Fruit fly (Drosophila melanogaster) whole organism, wandering third instar larva: ENCODE data around the gene Snoo.

ENCODE experiments used
- Abd-B ChIP-seq: fragments of >200 bp; optimal IDR thresholded peaks from 2 replicates; lab custom pipeline; 2017; ENCODE audit warnings: missing biosample characterization, missing genetic modification characterization
- CrebA ChIP-seq: fragments of 200-800 bp; sonication (Bioruptor generic); optimal IDR thresholded peaks from 2 replicates; lab custom pipeline; 2016; ENCODE audit warnings: missing biosample characterization, mild to moderate bottlenecking, missing genetic modification characterization, borderline replicate concordance
- Dfd ChIP-seq: fragments of >200 bp; optimal IDR thresholded peaks from 2 replicates; lab custom pipeline; 2017; ENCODE audit warnings: missing biosample characterization, missing genetic modification characterization
- Dif ChIP-seq: fragments of 200-275, 200-300 bp; sonication (Bioruptor generic); optimal IDR thresholded peaks from 2 replicates; lab custom pipeline; 2018; ENCODE audit warnings: missing biosample characterization, missing genetic modification characterization; ENCODE audit not compliant: partially characterized antibody
- GATAd ChIP-seq: sonication (Bioruptor generic); optimal IDR thresholded peaks from 2 replicates; lab custom pipeline; 2016; ENCODE audit warnings: missing biosample characterization, missing genetic modification characterization
- HLH106 ChIP-seq: fragments of 200-800 bp; optimal IDR thresholded peaks from 3 replicates; lab custom pipeline; 2019; ENCODE audit warnings: missing biosample characterization, mild to moderate bottlenecking, missing genetic modification characterization, moderate library complexity
- Hnf4 ChIP-seq: fragments of 200-800 bp; sonication (Bioruptor generic); optimal IDR thresholded peaks from 2 replicates; lab custom pipeline; 2016; ENCODE audit warnings: missing biosample characterization, mild to moderate bottlenecking, missing genetic modification characterization
- Hr83 ChIP-seq: fragments of 200-300 bp; sonication (Bioruptor generic); optimal IDR thresholded peaks from 2 replicates; lab custom pipeline; 2016; ENCODE audit warnings: missing biosample characterization, mild to moderate bottlenecking, missing genetic modification characterization, moderate library complexity; ENCODE audit not compliant: poor library complexity, severe bottlenecking
- Jra ChIP-seq: sonication (Bioruptor generic); optimal IDR thresholded peaks from 2 replicates; lab custom pipeline; 2016; ENCODE audit warnings: missing biosample characterization, missing genetic modification characterization
- Mio ChIP-seq: sonication (Bioruptor generic); optimal IDR thresholded peaks from 2 replicates; lab custom pipeline; 2016; ENCODE audit warnings: missing biosample characterization, missing genetic modification characterization
- Myc ChIP-seq: fragments of >200 bp; optimal IDR thresholded peaks from 2 replicates; lab custom pipeline; 2017
- OdsH ChIP-seq: fragments of 200-800 bp; sonication (Bioruptor generic); optimal IDR thresholded peaks from 2 replicates; lab custom pipeline; 2016; ENCODE audit warnings: missing biosample characterization, mild to moderate bottlenecking, missing genetic modification characterization
- Rel ChIP-seq, 2 experiments: fragments of 200-800 bp; sonication (Bioruptor generic) in 1 of 2; optimal IDR thresholded peaks; 2 replicates in 1 of 2; 3 replicates in 1 of 2; lab custom pipeline; 2016 to 2019; ENCODE audit warnings: mild to moderate bottlenecking in 2 of 2, missing biosample characterization in 2 of 2, missing genetic modification characterization in 2 of 2, moderate library complexity in 1 of 2
- Sp1 ChIP-seq: fragments of 200-800 bp; sonication (Bioruptor generic); optimal IDR thresholded peaks from 3 replicates; lab custom pipeline; 2019; ENCODE audit warnings: missing biosample characterization, mild to moderate bottlenecking, missing genetic modification characterization, moderate library complexity
- Vsx2 ChIP-seq: fragments of 200-300, 225-300 bp; sonication (Bioruptor generic); optimal IDR thresholded peaks from 2 replicates; lab custom pipeline; 2018; ENCODE audit warnings: missing biosample characterization, missing genetic modification characterization; ENCODE audit not compliant: partially characterized antibody
- br ChIP-seq: fragments of 200-800 bp; sonication (Bioruptor generic); optimal IDR thresholded peaks from 2 replicates; lab custom pipeline; 2016; ENCODE audit warnings: missing biosample characterization, missing genetic modification characterization
- brk ChIP-seq: fragments of 200-800 bp; sonication (Bioruptor generic); optimal IDR thresholded peaks from 2 replicates; lab custom pipeline; 2016; ENCODE audit warnings: missing biosample characterization, mild to moderate bottlenecking, missing genetic modification characterization
- dl ChIP-seq, 2 experiments: fragments of 175-275, 200-275 bp in 1 of 2; fragments of 200-275 bp in 1 of 2; sonication (Bioruptor generic); optimal IDR thresholded peaks; lab custom pipeline; 2018; ENCODE audit warnings: mild to moderate bottlenecking in 2 of 2, missing biosample characterization in 2 of 2, missing genetic modification characterization in 2 of 2, moderate library complexity in 2 of 2; ENCODE audit not compliant: partially characterized antibody in 2 of 2, insufficient read depth in 1 of 2
- dmrt93B ChIP-seq: fragments of 200-800 bp; sonication (Bioruptor generic); optimal IDR thresholded peaks from 2 replicates; lab custom pipeline; 2018; ENCODE audit warnings: missing biosample characterization, mild to moderate bottlenecking, missing genetic modification characterization
- ey ChIP-seq: fragments of 200-800 bp; sonication (Bioruptor generic); optimal IDR thresholded peaks from 2 replicates; lab custom pipeline; 2016; ENCODE audit warnings: missing biosample characterization, missing genetic modification characterization
- foxo ChIP-seq, 2 experiments: fragments of 200-800 bp; sonication (Bioruptor generic); optimal IDR thresholded peaks; 2 replicates in 1 of 2; 3 replicates in 1 of 2; lab custom pipeline; 2016 to 2017; ENCODE audit warnings: missing biosample characterization in 2 of 2, missing genetic modification characterization in 2 of 2
- fru ChIP-seq: fragments of 200-800 bp; sonication (Bioruptor generic); optimal IDR thresholded peaks from 3 replicates; lab custom pipeline; 2016; ENCODE audit warnings: missing biosample characterization, mild to moderate bottlenecking, missing genetic modification characterization
- h ChIP-seq: fragments of 200-800 bp; sonication (Bioruptor generic); optimal IDR thresholded peaks from 3 replicates; lab custom pipeline; 2016; ENCODE audit warnings: missing biosample characterization, mild to moderate bottlenecking, missing genetic modification characterization
- jim ChIP-seq: fragments of 175-275, 200-325 bp; sonication (Bioruptor generic); optimal IDR thresholded peaks from 2 replicates; lab custom pipeline; 2016; ENCODE audit warnings: missing biosample characterization, mild to moderate bottlenecking, missing genetic modification characterization
- lola ChIP-seq: fragments of >200 bp; optimal IDR thresholded peaks from 2 replicates; lab custom pipeline; 2017; ENCODE audit warnings: missing biosample characterization, missing genetic modification characterization
- psq ChIP-seq: fragments of 200-800 bp; sonication (Bioruptor generic); optimal IDR thresholded peaks from 3 replicates; lab custom pipeline; 2017; ENCODE audit warnings: missing biosample characterization, mild to moderate bottlenecking, missing genetic modification characterization, moderate library complexity
- rgr ChIP-seq: fragments of 200-800 bp; sonication (Bioruptor generic); optimal IDR thresholded peaks from 3 replicates; lab custom pipeline; 2016; ENCODE audit warnings: missing biosample characterization, mild to moderate bottlenecking, missing genetic modification characterization
- sv ChIP-seq: fragments of 200-800 bp; sonication (Bioruptor generic); optimal IDR thresholded peaks from 3 replicates; lab custom pipeline; 2016; ENCODE audit warnings: missing biosample characterization, missing genetic modification characterization
- tai ChIP-seq: sonication (Bioruptor generic); optimal IDR thresholded peaks from 2 replicates; lab custom pipeline; 2016; ENCODE audit warnings: missing biosample characterization, missing genetic modification characterization
- usp ChIP-seq: fragments of >200 bp; optimal IDR thresholded peaks from 2 replicates; lab custom pipeline; 2017; ENCODE audit warnings: missing biosample characterization, missing genetic modification characterization
- woc ChIP-seq: sonication (Bioruptor generic); optimal IDR thresholded peaks from 2 replicates; lab custom pipeline; 2016; ENCODE audit warnings: missing biosample characterization, mild to moderate bottlenecking, missing genetic modification characterization

Snoo gene

DNA sequence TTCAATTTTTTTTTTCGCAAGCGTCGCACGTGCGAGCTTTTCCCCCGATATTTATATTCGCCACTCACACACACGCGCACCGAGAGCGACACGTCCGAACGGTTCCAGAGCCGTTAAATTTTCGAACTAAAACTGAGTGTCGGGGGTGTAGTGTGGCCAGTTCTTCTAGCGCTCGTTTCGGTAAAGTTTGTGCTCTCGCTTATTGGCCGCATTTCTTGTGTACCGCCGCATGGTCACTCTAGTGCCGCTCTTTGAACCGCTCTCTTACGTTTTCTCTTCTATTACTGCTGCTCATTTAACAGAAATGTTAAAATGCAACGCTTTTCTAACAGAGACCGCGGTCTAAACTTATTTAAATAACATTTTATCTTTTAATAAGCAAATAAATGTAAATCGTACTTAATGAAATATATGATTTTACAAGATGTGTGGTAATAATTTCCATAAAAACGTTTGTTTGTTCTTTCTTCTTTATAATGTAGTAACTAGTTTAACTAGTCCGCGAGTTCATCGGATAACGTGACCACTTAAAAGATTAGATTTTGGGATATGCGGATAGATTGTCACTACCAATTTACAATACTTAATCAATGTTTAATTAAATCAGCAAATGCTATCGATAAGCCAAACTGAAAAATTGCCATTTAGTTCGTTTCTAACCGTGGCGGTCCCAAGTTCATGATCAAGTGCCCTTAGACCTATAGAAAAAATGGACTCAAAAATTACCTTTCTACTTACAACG, at the start of gene Snoo:
Snoo (minus strand) TSS at position 138 of the 742 bp plus-strand sequence.
- no peak for TF ChIP-seq Myc
- TF ChIP-seq Dif (GFP tag; lab: Kevin White, UChicago), result peak; percentile 24
- peak in 1 of 2 experiments; percentile 29 for TF ChIP-seq dl (GFP tag; optimal IDR thresholded peaks at IDR 0.05; lab: Kevin White, UChicago; ENCODE audit: insufficient read depth in 1 of 2, partially characterized antibody in 2 of 2)
- peak; percentile 6 for TF ChIP-seq br
- no peak for TF ChIP-seq Rel (GFP tag; optimal IDR thresholded peaks at IDR 0.05; lab: Kevin White, UChicago)
- peak; percentile 57 for TF ChIP-seq Rel (tag; optimal IDR thresholded peaks at IDR 0.05; lab: Kevin White, UChicago)
- TF ChIP-seq rgr (GFP tag; lab: Kevin White, UChicago), result peak; percentile 12
- peak; percentile 99 for TF ChIP-seq fru
- peak; percentile 32 for TF ChIP-seq h (GFP tag; lab: Kevin White, UChicago)
- no peak for TF ChIP-seq sv (GFP tag; lab: Kevin White, UChicago)
- TF ChIP-seq Vsx2 (GFP tag; lab: Kevin White, UChicago), result peak; percentile 57
- no peak for TF ChIP-seq brk (GFP tag; lab: Kevin White, UChicago)
- TF ChIP-seq Hr83 (GFP tag; lab: Kevin White, UChicago), result peak; percentile 54
- TF ChIP-seq CrebA, result peak; percentile 81
- TF ChIP-seq foxo (GFP tag; optimal IDR thresholded peaks at IDR 0.05; lab: Kevin White, UChicago), result peak in 1 of 2 experiments; percentile 5

DNA sequence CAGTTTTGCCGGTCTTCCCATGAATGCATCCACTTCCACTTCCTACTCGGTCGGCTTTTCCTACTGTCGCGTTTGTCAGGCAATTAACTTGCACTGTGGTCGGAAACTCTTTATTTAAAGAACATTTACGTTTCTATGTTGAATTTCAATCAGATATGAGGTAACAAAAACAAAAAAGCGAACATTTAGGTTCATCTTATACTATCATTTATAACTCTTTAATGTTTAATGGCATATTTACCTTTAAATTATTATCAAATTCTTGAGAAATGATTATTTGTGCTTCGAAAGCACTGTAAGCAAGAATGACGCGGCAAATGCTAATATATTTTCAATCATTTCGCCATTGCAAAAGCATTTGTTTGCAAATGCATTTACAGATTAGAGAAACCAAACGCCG, 49.8 kb upstream of the Snoo start:
- no peak for TF ChIP-seq jim (GFP tag; lab: Kevin White, UChicago)
- TF ChIP-seq fru, result peak; percentile 12
- TF ChIP-seq psq (GFP tag; lab: Kevin White, UChicago), result peak; percentile 1
- peak; percentile 10 for TF ChIP-seq OdsH (GFP tag; lab: Kevin White, UChicago)
- peak in 1 of 2 experiments; percentile 8 for TF ChIP-seq foxo (GFP tag; optimal IDR thresholded peaks at IDR 0.05; lab: Kevin White, UChicago)
- no peak for TF ChIP-seq dl (GFP tag; optimal IDR thresholded peaks at IDR 0.05; lab: Kevin White, UChicago; ENCODE audit: insufficient read depth in 1 of 2, partially characterized antibody in 2 of 2)
- peak; percentile 21 for TF ChIP-seq h (GFP tag; lab: Kevin White, UChicago)
- no peak for TF ChIP-seq dmrt93B (GFP tag; lab: Kevin White, UChicago)
- no peak for TF ChIP-seq Mio (GFP tag; lab: Kevin White, UChicago)
- no peak for TF ChIP-seq Hnf4 (GFP tag; lab: Kevin White, UChicago)

DNA sequence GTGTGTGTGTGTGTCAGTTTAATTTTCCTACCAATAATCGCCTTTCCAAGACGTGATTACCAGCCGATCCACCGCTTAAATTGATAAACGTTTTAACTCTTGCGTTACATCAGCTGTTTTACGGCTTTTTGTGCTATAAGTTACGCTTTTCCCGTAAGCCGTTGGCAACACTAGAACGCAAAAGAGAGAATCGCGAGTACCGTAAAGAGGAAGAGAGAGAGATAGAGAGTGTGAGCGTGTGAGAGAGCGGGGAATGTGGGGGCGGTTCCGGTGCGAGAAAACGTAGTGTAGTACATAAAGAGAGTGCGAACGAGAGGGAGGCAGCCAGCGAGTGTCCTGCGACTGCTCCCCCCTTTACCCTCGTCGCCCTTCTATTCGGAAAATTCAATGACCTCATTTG, 47.6 kb upstream of the Snoo start:
- TF ChIP-seq Dif (GFP tag; lab: Kevin White, UChicago) (peak; percentile 67), Jra (GFP tag; lab: Kevin White, UChicago) (no peak), Sp1 (GFP tag; lab: Kevin White, UChicago) (no peak), tai (no peak), Abd-B (GFP tag; lab: Kevin White, UChicago) (no peak), Dfd (GFP tag; lab: Kevin White, UChicago) (no peak), woc (GFP tag; lab: Kevin White, UChicago) (no peak), lola (no peak), ey (no peak), HLH106 (tag; lab: Kevin White, UChicago) (no peak), Hnf4 (GFP tag; lab: Kevin White, UChicago) (peak; percentile 6), foxo (GFP tag; optimal IDR thresholded peaks at IDR 0.05; lab: Kevin White, UChicago) (no peak), br (no peak), OdsH (GFP tag; lab: Kevin White, UChicago) (no peak), dl (GFP tag; optimal IDR thresholded peaks at IDR 0.05; lab: Kevin White, UChicago; ENCODE audit: insufficient read depth in 1 of 2, partially characterized antibody in 2 of 2) (peak in 1 of 2 experiments; percentile 56), fru (no peak), psq (GFP tag; lab: Kevin White, UChicago) (peak; percentile 40), GATAd (GFP tag; lab: Kevin White, UChicago) (no peak), Mio (GFP tag; lab: Kevin White, UChicago) (no peak), usp (GFP tag; lab: Kevin White, UChicago) (no peak)
- TF ChIP-seq, all 38 proteins: peak for 4
